Fruit fly (Drosophila melanogaster): ENCODE measurements around the gene CG5068.

dm6 chr3L:9004788-9005246 is 18.3 kb downstream of the CG5068 start, which contains the start of gene Doc3:
- no peak for TF ChIP-seq CG7101 (tag; optimal IDR thresholded peaks at IDR 0.05)
- TF ChIP-seq CG14711 (tag; optimal IDR thresholded peaks at IDR 0.05), result no peak
- TF ChIP-seq toe (GFP tag; optimal IDR thresholded peaks at IDR 0.05), result no peak
- no peak for TF ChIP-seq CG7045 (GFP tag; optimal IDR thresholded peaks at IDR 0.05)
- TF ChIP-seq cic (GFP tag; optimal IDR thresholded peaks at IDR 0.05), result no peak
- TF ChIP-seq kay (GFP tag; ENCODE audit: borderline replicate concordance), result no peak
- TF ChIP-seq ovo (GFP tag; optimal IDR thresholded peaks at IDR 0.05), result no peak
- no peak for TF ChIP-seq Clk (GFP tag; optimal IDR thresholded peaks at IDR 0.05)
- no peak for TF ChIP-seq CG12768 (GFP tag; optimal IDR thresholded peaks at IDR 0.05)
- TF ChIP-seq cnc (optimal IDR thresholded peaks at IDR 0.05), result no peak
- no peak for TF ChIP-seq CG1620 (GFP tag; optimal IDR thresholded peaks at IDR 0.05)

Data from whole organism, adult.